Fruit fly (Drosophila melanogaster): ENCODE measurements around the gene CG14312.
A peak's percentile ranks its signal among the peaks of the same experiment; 100 is the strongest.

Gene CG14312

DNA sequence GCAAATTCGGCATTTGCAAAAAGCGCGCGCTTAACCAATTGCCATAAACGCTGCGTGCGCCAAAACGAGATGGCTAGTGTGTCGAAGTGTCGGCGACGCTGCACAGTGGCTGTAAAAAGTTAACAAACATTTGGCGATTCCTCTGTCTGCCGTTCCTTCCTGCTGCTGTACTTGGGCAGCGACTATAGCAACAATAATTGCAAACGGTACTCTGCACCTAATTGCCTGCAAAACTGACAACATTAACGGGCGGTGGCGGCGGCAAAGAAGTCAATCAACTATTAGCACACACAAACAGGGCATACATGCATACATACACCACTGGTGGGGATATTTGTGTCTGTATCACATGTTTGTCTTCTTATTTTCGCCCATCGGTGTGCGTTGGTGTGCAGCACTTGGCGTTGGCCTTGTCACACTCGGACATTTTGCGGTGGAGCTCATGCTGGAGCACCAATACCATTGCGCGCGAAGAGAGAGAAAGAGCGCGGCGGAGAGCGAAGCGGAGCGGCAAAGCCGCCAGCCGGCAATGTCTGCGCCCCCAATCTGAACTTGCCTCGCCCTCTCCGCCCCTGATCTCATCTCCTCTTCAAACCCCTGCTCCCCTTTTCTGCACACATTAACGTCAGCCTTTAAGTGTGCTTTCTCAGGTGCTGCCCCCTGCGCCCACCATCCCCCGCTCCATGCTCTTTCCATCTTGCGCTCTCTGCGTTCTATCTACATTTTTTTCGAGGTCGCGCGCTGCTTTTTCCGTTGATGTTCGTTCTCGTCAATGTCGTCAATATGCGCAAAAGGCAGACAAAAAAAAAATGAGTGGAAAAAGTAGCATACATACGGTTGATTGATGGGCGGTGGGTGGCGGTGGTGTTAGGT, 38.9 kb downstream of the CG14312 start (continued):
- TF ChIP-seq CG17359 (tag; optimal IDR thresholded peaks at IDR 0.05), result no peak
- no peak for TF ChIP-seq Tbp (GFP tag; optimal IDR thresholded peaks at IDR 0.05)
- TF ChIP-seq HLH54F (GFP tag; optimal IDR thresholded peaks at IDR 0.05), result no peak
- no peak for TF ChIP-seq D (optimal IDR thresholded peaks at IDR 0.05)
- TF ChIP-seq D (GFP tag; optimal IDR thresholded peaks at IDR 0.05), result no peak
- peak; percentile 48 for TF ChIP-seq corto (GFP tag; optimal IDR thresholded peaks at IDR 0.05)
- no peak for TF ChIP-seq C15 (GFP tag; IDR thresholded peaks at IDR 0.05)
- no peak for TF ChIP-seq Hr3 (GFP tag; optimal IDR thresholded peaks at IDR 0.05)
- TF ChIP-seq CG7357 (GFP tag; IDR thresholded peaks at IDR 0.05), result no peak
- TF ChIP-seq CG7839 (tag; optimal IDR thresholded peaks at IDR 0.05), result no peak
- no peak for TF ChIP-seq CG14710 (tag; optimal IDR thresholded peaks at IDR 0.05)
- TF ChIP-seq pb (GFP tag; optimal IDR thresholded peaks at IDR 0.05), result no peak
- TF ChIP-seq CG43689 (GFP tag; IDR thresholded peaks at IDR 0.05), result no peak
- TF ChIP-seq Side (GFP tag; optimal IDR thresholded peaks at IDR 0.05), result no peak
- TF ChIP-seq TFAM (GFP tag; optimal IDR thresholded peaks at IDR 0.05), result no peak
- TF ChIP-seq lbe (GFP tag; optimal IDR thresholded peaks at IDR 0.05), result peak; percentile 16
- TF ChIP-seq jumu (GFP tag; optimal IDR thresholded peaks at IDR 0.05), result no peak
- no peak for TF ChIP-seq Nf-YA (GFP tag; IDR thresholded peaks at IDR 0.05)
- no peak for TF ChIP-seq Doc2 (GFP tag; IDR thresholded peaks at IDR 0.05)
- TF ChIP-seq luna (GFP tag; optimal IDR thresholded peaks at IDR 0.05), result no peak
- no peak for TF ChIP-seq run (tag; optimal IDR thresholded peaks at IDR 0.05)
- 0 out of 2 replicates have a peak, but pooled peaks have one; percentile 5 for TF ChIP-seq CG5953 (GFP tag; IDR thresholded peaks at IDR 0.05)
- TF ChIP-seq bbx (GFP tag; IDR thresholded peaks at IDR 0.05; ENCODE audit: partially characterized antibody), result no peak; the same call in 1 of the 2 replicates
- TF ChIP-seq Mrtf (GFP tag; IDR thresholded peaks at IDR 0.05), result no peak
- peak; percentile 53; the same call in 1 of the 2 replicates for TF ChIP-seq CG42726 (GFP tag; IDR thresholded peaks at IDR 0.05; ENCODE audit: partially characterized antibody)
- TF ChIP-seq Ptx1 (GFP tag; IDR thresholded peaks at IDR 0.05), result peak; percentile 29; the same call in 1 of the 2 replicates
- TF ChIP-seq CG13624 (GFP tag; optimal IDR thresholded peaks at IDR 0.05), result no peak
- no peak for TF ChIP-seq wor (GFP tag; IDR thresholded peaks at IDR 0.05)
- no peak for TF ChIP-seq jigr1 (GFP tag; IDR thresholded peaks at IDR 0.05)
- no peak for TF ChIP-seq zfh2 (GFP tag; optimal IDR thresholded peaks at IDR 0.05)
- no peak for TF ChIP-seq CG3995 (GFP tag; optimal IDR thresholded peaks at IDR 0.05)
- no peak for TF ChIP-seq CG4424 (GFP tag; optimal IDR thresholded peaks at IDR 0.05)
- TF ChIP-seq Bteb2 (GFP tag; optimal IDR thresholded peaks at IDR 0.05), result no peak
- no peak for TF ChIP-seq CG6854 (GFP tag; optimal IDR thresholded peaks at IDR 0.05)
- TF ChIP-seq CG2712 (tag; optimal IDR thresholded peaks at IDR 0.05), result peak; percentile 32
- TF ChIP-seq CG7556 (GFP tag; optimal IDR thresholded peaks at IDR 0.05), result no peak
- 0 out of 2 replicates have a peak, but pooled peaks have one; percentile 6 for TF ChIP-seq Scr (GFP tag; IDR thresholded peaks at IDR 0.05; ENCODE audit: partially characterized antibody)
- TF ChIP-seq CG13775 (GFP tag; optimal IDR thresholded peaks at IDR 0.05), result no peak
- TF ChIP-seq dan (GFP tag; IDR thresholded peaks at IDR 0.05), result no peak
- no peak for TF ChIP-seq CG7271 (tag; optimal IDR thresholded peaks at IDR 0.05)
- TF ChIP-seq CG2116 (GFP tag; optimal IDR thresholded peaks at IDR 0.05), result no peak
- TF ChIP-seq CG30020 (tag; optimal IDR thresholded peaks at IDR 0.05), result no peak
- no peak for TF ChIP-seq ase (GFP tag; IDR thresholded peaks at IDR 0.05)
- TF ChIP-seq CG3163 (GFP tag; optimal IDR thresholded peaks at IDR 0.05), result peak; percentile 40
- peak; percentile 91 for TF ChIP-seq CG31224 (GFP tag; IDR thresholded peaks at IDR 0.05)
- TF ChIP-seq CG18011 (GFP tag; optimal IDR thresholded peaks at IDR 0.05), result no peak
- no peak for TF ChIP-seq aop (GFP tag; IDR thresholded peaks at IDR 0.05)
- TF ChIP-seq seq (GFP tag; IDR thresholded peaks at IDR 0.05), result no peak
- TF ChIP-seq hbn (GFP tag; IDR thresholded peaks at IDR 0.05; ENCODE audit: partially characterized antibody), result no peak
- no peak for TF ChIP-seq Max (GFP tag; optimal IDR thresholded peaks at IDR 0.05)
